Worm (Caenorhabditis elegans) whole organism, L1 larva: ENCODE data around the gene F17E5.2.

Experiments used
- C16A3.4 ChIP-seq: fragments of 150-350 bp; optimal IDR thresholded peaks from 2 replicates; lab custom pipeline; 2014; ENCODE audit warnings: missing biosample characterization, missing genetic modification characterization
- F16B12.6 ChIP-seq: fragments of 150-350 bp; optimal IDR thresholded peaks from 2 replicates; lab custom pipeline; 2014; ENCODE audit warnings: missing biosample characterization, missing genetic modification characterization
- alr-1 ChIP-seq: fragments of 200-800 bp; sonication (Bioruptor generic); optimal IDR thresholded peaks from 2 replicates; lab custom pipeline; 2018; ENCODE audit warnings: borderline replicate concordance, mild to moderate bottlenecking, missing genetic modification characterization, missing compliant biosample characterization
- aly-2 ChIP-seq: fragments of 150-350 bp; optimal IDR thresholded peaks from 2 replicates; lab custom pipeline; 2014; ENCODE audit warnings: missing biosample characterization, missing genetic modification characterization
- ama-1 ChIP-seq: fragments of 150-350 bp; optimal IDR thresholded peaks from 2 replicates; lab custom pipeline; 2014
- ceh-63 ChIP-seq: fragments of 200-800 bp; sonication (Bioruptor generic); optimal IDR thresholded peaks from 2 replicates; lab custom pipeline; 2018; ENCODE audit warnings: mild to moderate bottlenecking, missing genetic modification characterization, missing compliant biosample characterization
- ceh-82 ChIP-seq, 3 experiments: fragments of 150-350 bp in 1 of 3; sonication (generic microtip) in 2 of 3; optimal IDR thresholded peaks; 2 replicates each; lab custom pipeline; 2014 to 2017; ENCODE audit warnings: missing biosample characterization in 3 of 3, missing genetic modification characterization in 3 of 3
- ceh-90 ChIP-seq: sonication (generic microtip); optimal IDR thresholded peaks from 2 replicates; lab custom pipeline; 2016; ENCODE audit warnings: missing genetic modification characterization, missing compliant biosample characterization
- ces-1 ChIP-seq: fragments of 150-350 bp; optimal IDR thresholded peaks from 2 replicates; lab custom pipeline; 2014; ENCODE audit warnings: missing biosample characterization, missing genetic modification reagents, missing genetic modification characterization
- dpl-1 ChIP-seq, 3 experiments: fragments of 150-350 bp in 2 of 3; sonication (generic microtip) in 1 of 3; optimal IDR thresholded peaks; 2 replicates each; lab custom pipeline; 2014 to 2017; ENCODE audit warnings: missing biosample characterization in 3 of 3, missing genetic modification characterization in 3 of 3, missing genetic modification reagents in 3 of 3
- dsc-1 ChIP-seq: sonication (generic microtip); optimal IDR thresholded peaks from 2 replicates; lab custom pipeline; 2016; ENCODE audit warnings: mild to moderate bottlenecking, missing genetic modification characterization, missing compliant biosample characterization
- efl-3 ChIP-seq: fragments of 200-800 bp; sonication (Bioruptor generic); optimal IDR thresholded peaks from 2 replicates; lab custom pipeline; 2018; ENCODE audit warnings: mild to moderate bottlenecking, missing genetic modification characterization, missing compliant biosample characterization
- egl-27 ChIP-seq, 2 experiments: fragments of 150-350 bp in 1 of 2; sonication (generic microtip); optimal IDR thresholded peaks; 3 replicates each; lab custom pipeline; 2017 to 2018; ENCODE audit warnings: missing biosample characterization in 2 of 2, missing genetic modification characterization in 2 of 2, missing genetic modification reagents in 2 of 2
- elt-2 ChIP-seq: sonication (generic microtip); optimal IDR thresholded peaks from 2 replicates; lab custom pipeline; 2016; ENCODE audit warnings: missing genetic modification characterization, mild to moderate bottlenecking, inconsistent platforms, missing compliant biosample characterization, missing genetic modification reagents
- fkh-10 ChIP-seq: sonication (generic microtip); optimal IDR thresholded peaks from 2 replicates; lab custom pipeline; 2017; ENCODE audit warnings: missing biosample characterization, missing genetic modification reagents, missing genetic modification characterization
- fkh-4 ChIP-seq: sonication (generic microtip); optimal IDR thresholded peaks from 2 replicates; lab custom pipeline; 2016; ENCODE audit warnings: missing compliant biosample characterization, missing genetic modification characterization, borderline replicate concordance
- fos-1 ChIP-seq: fragments of 150-350 bp; optimal IDR thresholded peaks from 2 replicates; lab custom pipeline; 2014; ENCODE audit warnings: missing biosample characterization, missing genetic modification characterization
- irx-1 ChIP-seq: sonication (generic microtip); optimal IDR thresholded peaks from 2 replicates; lab custom pipeline; 2016; ENCODE audit warnings: missing genetic modification characterization, missing compliant biosample characterization
- jun-1 ChIP-seq: fragments of 150-350 bp; optimal IDR thresholded peaks from 2 replicates; lab custom pipeline; 2014; ENCODE audit warnings: missing biosample characterization, missing genetic modification reagents, missing genetic modification characterization
- lin-13 ChIP-seq: fragments of 150-350 bp; optimal IDR thresholded peaks from 2 replicates; lab custom pipeline; 2014; ENCODE audit warnings: missing biosample characterization, missing genetic modification reagents, missing genetic modification characterization
- lin-14 ChIP-seq: fragments of 200-800 bp; sonication (Bioruptor generic); optimal IDR thresholded peaks from 2 replicates; lab custom pipeline; 2018; ENCODE audit warnings: mild to moderate bottlenecking, missing genetic modification characterization, moderate library complexity, missing compliant biosample characterization
- mep-1 ChIP-seq: fragments of 150-350 bp; optimal IDR thresholded peaks from 2 replicates; lab custom pipeline; 2014; ENCODE audit warnings: missing biosample characterization, missing genetic modification characterization
- nhr-19 ChIP-seq: fragments of 200-800 bp; sonication (Bioruptor generic); conservative IDR thresholded peaks from 2 replicates; pipeline ENCODE4 v1.3.6; 2022; ENCODE audit warnings: missing genetic modification characterization, missing compliant biosample characterization
- nhr-20 ChIP-seq: sonication (generic microtip); optimal IDR thresholded peaks from 2 replicates; lab custom pipeline; 2016; ENCODE audit warnings: mild to moderate bottlenecking, missing genetic modification characterization, missing compliant biosample characterization
- nhr-28 ChIP-seq: fragments of 150-350 bp; optimal IDR thresholded peaks from 2 replicates; lab custom pipeline; 2014; ENCODE audit warnings: missing biosample characterization, missing genetic modification characterization
- nhr-47 ChIP-seq: sonication (generic microtip); optimal IDR thresholded peaks from 2 replicates; lab custom pipeline; 2016; ENCODE audit warnings: mild to moderate bottlenecking, missing genetic modification characterization, moderate library complexity, missing compliant biosample characterization
- nhr-71 ChIP-seq: sonication (generic microtip); optimal IDR thresholded peaks from 2 replicates; lab custom pipeline; 2016; ENCODE audit warnings: mild to moderate bottlenecking, missing genetic modification characterization, moderate library complexity, missing compliant biosample characterization
- nhr-76 ChIP-seq: sonication (generic microtip); optimal IDR thresholded peaks from 2 replicates; lab custom pipeline; 2017; ENCODE audit warnings: missing biosample characterization, missing genetic modification characterization
- nhr-77 ChIP-seq: fragments of 150-350 bp; optimal IDR thresholded peaks from 2 replicates; lab custom pipeline; 2014; ENCODE audit warnings: missing biosample characterization, missing genetic modification characterization
- nhr-84 ChIP-seq: sonication (generic microtip); optimal IDR thresholded peaks from 2 replicates; lab custom pipeline; 2017; ENCODE audit warnings: missing biosample characterization, missing genetic modification characterization
- nhr-85 ChIP-seq: sonication (generic microtip); peaks from one replicate; lab custom pipeline; 2016; ENCODE audit warnings: missing genetic modification characterization, inconsistent platforms, missing compliant biosample characterization
- nhr-90 ChIP-seq: sonication (generic microtip); optimal IDR thresholded peaks from 2 replicates; lab custom pipeline; 2016; ENCODE audit warnings: mild to moderate bottlenecking, missing genetic modification characterization, missing compliant biosample characterization; ENCODE audit not compliant: poor library complexity
- pax-3 ChIP-seq: fragments of 200-800 bp; sonication (Bioruptor generic); optimal IDR thresholded peaks from 2 replicates; lab custom pipeline; 2018; ENCODE audit warnings: mild to moderate bottlenecking, missing genetic modification characterization, moderate library complexity, missing compliant biosample characterization
- rnt-1 ChIP-seq: sonication (generic microtip); optimal IDR thresholded peaks from 2 replicates; lab custom pipeline; 2016; ENCODE audit warnings: mild to moderate bottlenecking, missing genetic modification characterization, moderate library complexity, missing compliant biosample characterization
- skn-1 ChIP-seq: fragments of 150-350 bp; optimal IDR thresholded peaks from 2 replicates; lab custom pipeline; 2014; ENCODE audit warnings: missing biosample characterization, missing genetic modification characterization
- snpc-4 ChIP-seq: fragments of 150-350 bp; optimal IDR thresholded peaks from 2 replicates; lab custom pipeline; 2014; ENCODE audit warnings: missing biosample characterization, missing genetic modification characterization
- sox-4 ChIP-seq: sonication (generic microtip); optimal IDR thresholded peaks from 2 replicates; lab custom pipeline; 2016; ENCODE audit warnings: missing genetic modification characterization, missing compliant biosample characterization
- swsn-7 ChIP-seq: sonication (generic microtip); optimal IDR thresholded peaks from 2 replicates; lab custom pipeline; 2016; ENCODE audit warnings: missing genetic modification characterization, missing compliant biosample characterization
- tbx-2 ChIP-seq: sonication (generic microtip); optimal IDR thresholded peaks from 2 replicates; lab custom pipeline; 2016; ENCODE audit warnings: missing genetic modification characterization, missing compliant biosample characterization
- tlp-1 ChIP-seq: fragments of 150-350 bp; optimal IDR thresholded peaks from 2 replicates; lab custom pipeline; 2014; ENCODE audit warnings: missing biosample characterization, missing genetic modification characterization
- unc-130 ChIP-seq: fragments of 150-350 bp; optimal IDR thresholded peaks from 2 replicates; lab custom pipeline; 2017; ENCODE audit warnings: missing biosample characterization, missing genetic modification characterization, inconsistent platforms
- unc-30 ChIP-seq: sonication (generic microtip); optimal IDR thresholded peaks from 2 replicates; lab custom pipeline; 2017; ENCODE audit warnings: missing biosample characterization, missing genetic modification characterization
- unc-62 ChIP-seq: fragments of 150-350 bp; optimal IDR thresholded peaks from 2 replicates; lab custom pipeline; 2014; ENCODE audit warnings: missing biosample characterization, missing genetic modification reagents, missing genetic modification characterization
- unc-86 ChIP-seq: sonication (generic microtip); optimal IDR thresholded peaks from 2 replicates; lab custom pipeline; 2016; ENCODE audit warnings: missing genetic modification characterization, missing compliant biosample characterization
- zip-4 ChIP-seq: fragments of 200-800 bp; sonication (Bioruptor generic); optimal IDR thresholded peaks from 2 replicates; lab custom pipeline; 2018; ENCODE audit warnings: mild to moderate bottlenecking, missing genetic modification characterization, moderate library complexity, missing compliant biosample characterization
- ztf-11 ChIP-seq, 2 experiments: sonication (generic microtip); optimal IDR thresholded peaks; 2 replicates each; lab custom pipeline; 2016 to 2017; ENCODE audit warnings: missing genetic modification characterization in 2 of 2, missing biosample characterization in 1 of 2, missing compliant biosample characterization in 1 of 2

The F17E5.2 gene

ce11 chrX:12407297-12407696, 13.2 kb downstream of the F17E5.2 start:
- TF ChIP-seq fkh-10: peak; percentile 83
- TF ChIP-seq swsn-7 (tag; lab: Kevin White, UChicago): peak; percentile 8
- no peak for TF ChIP-seq aly-2
- no peak for TF ChIP-seq nhr-19 (GFP tag; lab: Robert Waterston, UW)
- TF ChIP-seq nhr-71 (tag; lab: Kevin White, UChicago): peak; percentile 22
- TF ChIP-seq lin-14 (GFP tag; lab: Kevin White, UChicago): peak; percentile 78
- peak; percentile 78 for TF ChIP-seq ces-1 (GFP tag; lab: Kevin White, UChicago)
- peak; percentile 20 for TF ChIP-seq nhr-47 (tag; lab: Kevin White, UChicago)
- no peak for TF ChIP-seq efl-3 (GFP tag; lab: Kevin White, UChicago)
- TF ChIP-seq fos-1 (tag; lab: Kevin White, UChicago): no peak
- TF ChIP-seq nhr-28 (tag; lab: Kevin White, UChicago): no peak
- TF ChIP-seq dpl-1 (GFP tag; optimal IDR thresholded peaks at IDR 0.05; lab: Kevin White, UChicago): no peak
- TF ChIP-seq tbx-2 (tag; lab: Kevin White, UChicago): peak; percentile 30

DNA sequence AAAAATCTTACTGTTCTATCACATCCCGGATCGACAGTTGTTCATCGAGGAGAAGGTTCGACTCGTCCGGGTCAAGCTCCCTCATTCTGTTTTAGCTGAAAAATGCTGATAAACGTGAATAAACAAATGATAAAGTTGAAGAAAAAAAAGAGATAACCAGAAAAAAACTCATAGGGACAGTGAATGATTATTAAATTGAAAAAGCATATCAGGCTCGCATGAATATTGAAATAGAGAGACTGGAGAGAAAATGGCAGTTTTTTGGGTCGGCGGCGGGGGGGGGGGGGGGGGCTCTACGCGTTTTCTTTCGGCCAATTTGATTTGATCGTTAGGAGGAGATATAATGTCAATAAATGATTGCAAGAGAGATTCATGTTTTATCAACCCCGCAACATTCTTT, 19.9 kb downstream of the F17E5.2 start, which contains the start of gene lin-2:
lin-2 (minus strand) TSS at position 101 of the 400 bp plus-strand sequence.
- no peak for TF ChIP-seq nhr-85 (tag; lab: Kevin White, UChicago)
- peak; percentile 3 for TF ChIP-seq elt-2 (tag; lab: Kevin White, UChicago)

- TF ChIP-seq rnt-1 (tag; lab: Kevin White, UChicago) (peak; percentile 15), lin-14 (GFP tag; lab: Kevin White, UChicago) (peak; percentile 38), sox-4 (no peak)
Observed at ce11 chrX:12415832-12416231, 21.8 kb downstream of the F17E5.2 start.

DNA sequence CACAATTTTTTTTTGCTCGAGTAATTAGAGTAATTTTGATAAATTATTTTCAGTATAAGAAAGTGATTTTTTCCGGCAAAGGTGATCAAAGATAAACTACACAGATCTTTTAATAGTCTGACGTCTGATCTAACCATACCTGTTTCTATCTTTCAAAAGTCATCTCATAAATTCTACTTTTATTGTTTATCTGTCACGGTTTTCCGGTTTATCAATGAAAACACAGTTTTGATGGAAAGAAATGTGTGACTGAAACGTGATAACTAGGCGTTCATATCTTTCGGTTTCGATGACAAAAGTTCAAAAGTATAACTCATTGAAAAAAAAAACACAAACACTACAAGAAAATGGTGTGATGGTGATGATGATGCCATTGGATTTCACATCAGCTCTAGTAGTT, 28.5 kb downstream of the F17E5.2 start:
- no peak for TF ChIP-seq unc-62 (GFP tag; lab: Kevin White, UChicago)
- TF ChIP-seq F16B12.6: no peak
- peak; percentile 63 for TF ChIP-seq lin-14 (GFP tag; lab: Kevin White, UChicago)
- TF ChIP-seq mep-1 (tag; lab: Kevin White, UChicago): no peak
- TF ChIP-seq unc-30 (tag; lab: Kevin White, UChicago): no peak
- peak; percentile 48 for TF ChIP-seq nhr-19 (GFP tag; lab: Robert Waterston, UW)
- peak; percentile 70 for TF ChIP-seq nhr-20 (tag; lab: Kevin White, UChicago)
- TF ChIP-seq nhr-71 (tag; lab: Kevin White, UChicago): peak; percentile 67
- no peak for TF ChIP-seq ceh-90 (tag; lab: Kevin White, UChicago)
- TF ChIP-seq sox-4: no peak
- TF ChIP-seq egl-27 (tag; optimal IDR thresholded peaks at IDR 0.05; lab: Kevin White, UChicago): no peak
- TF ChIP-seq fkh-10: no peak
- no peak for TF ChIP-seq ceh-82 (tag; optimal IDR thresholded peaks at IDR 0.05; lab: Kevin White, UChicago)
- TF ChIP-seq snpc-4: no peak
- TF ChIP-seq tlp-1 (tag; lab: Kevin White, UChicago): no peak
- no peak for TF ChIP-seq lin-13 (GFP tag; lab: Kevin White, UChicago)
- no peak for TF ChIP-seq unc-86
- no peak for TF ChIP-seq irx-1 (tag; lab: Kevin White, UChicago)
- no peak for TF ChIP-seq zip-4 (GFP tag; lab: Kevin White, UChicago)
- TF ChIP-seq swsn-7 (tag; lab: Kevin White, UChicago): no peak
- no peak for TF ChIP-seq ztf-11 (tag; optimal IDR thresholded peaks at IDR 0.05; lab: Kevin White, UChicago)
- TF ChIP-seq nhr-77 (tag; lab: Kevin White, UChicago): no peak
- no peak for TF ChIP-seq nhr-76 (tag; lab: Kevin White, UChicago)
- no peak for TF ChIP-seq ceh-63 (GFP tag; lab: Kevin White, UChicago)
- no peak for TF ChIP-seq fkh-4 (tag; lab: Kevin White, UChicago)
- TF ChIP-seq ama-1: no peak
- TF ChIP-seq aly-2: no peak
- no peak for TF ChIP-seq rnt-1 (tag; lab: Kevin White, UChicago)
- no peak for TF ChIP-seq nhr-84 (tag; lab: Kevin White, UChicago)
- no peak for TF ChIP-seq pax-3 (tag; lab: Kevin White, UChicago)
- no peak for TF ChIP-seq jun-1
- no peak for TF ChIP-seq unc-130 (tag; lab: Kevin White, UChicago)
- no peak for TF ChIP-seq nhr-47 (tag; lab: Kevin White, UChicago)
- TF ChIP-seq dsc-1 (tag; lab: Kevin White, UChicago): no peak
- TF ChIP-seq alr-1: no peak
- TF ChIP-seq C16A3.4 (tag; lab: Kevin White, UChicago): no peak
- no peak for TF ChIP-seq dpl-1 (GFP tag; optimal IDR thresholded peaks at IDR 0.05; lab: Kevin White, UChicago)
- peak; percentile 29 for TF ChIP-seq nhr-90
- TF ChIP-seq skn-1 (tag; lab: Kevin White, UChicago): no peak
